Fruit fly (Drosophila melanogaster): ENCODE results near the gene CG14711.
A peak's percentile ranks its signal among the peaks of the same experiment; 100 is the strongest.

Gene CG14711

DNA sequence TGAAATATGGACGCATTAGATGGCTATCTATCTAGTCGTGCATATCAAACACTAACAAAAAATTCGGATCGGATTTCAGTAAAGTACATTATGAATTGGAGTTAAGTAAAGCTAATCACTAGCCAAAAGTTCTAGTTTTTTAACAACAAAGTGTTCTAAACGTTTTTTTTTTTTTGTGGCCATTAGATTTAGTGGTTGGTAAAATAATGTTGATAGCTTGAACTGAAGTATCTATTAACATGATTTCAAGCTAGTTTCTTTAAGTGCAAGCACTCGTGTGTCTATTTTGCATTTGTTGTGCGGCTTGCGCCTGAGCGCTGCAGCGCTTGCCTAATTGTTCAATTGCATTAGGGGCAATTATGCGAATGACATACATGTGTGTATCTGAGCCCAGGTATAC, 39.5 kb downstream of the CG14711 start (continued):
- TF ChIP-seq CG6689 (GFP tag; IDR thresholded peaks at IDR 0.05) (0 out of 2 replicates have a peak, but pooled peaks have one; percentile 13), Oli (tag; optimal IDR thresholded peaks at IDR 0.05) (peak; percentile 12), Drgx (GFP tag; IDR thresholded peaks at IDR 0.05) (peak; percentile 35; the same call in 1 of the 2 replicates), CoRest (tag; optimal IDR thresholded peaks at IDR 0.05) (peak; percentile 3), CG4360 (GFP tag; IDR thresholded peaks at IDR 0.05) (no peak), CG3847 (GFP tag; IDR thresholded peaks at IDR 0.05) (no peak), dmrt99B (tag; optimal IDR thresholded peaks at IDR 0.05) (peak; percentile 37), lov (optimal IDR thresholded peaks at IDR 0.05) (no peak), lov (GFP tag; IDR thresholded peaks at IDR 0.05) (no peak), CG8924 (tag; optimal IDR thresholded peaks at IDR 0.05) (no peak), phol (tag; optimal IDR thresholded peaks at IDR 0.05) (peak; percentile 11), row (GFP tag; IDR thresholded peaks at IDR 0.05) (0 out of 3 replicates have a peak, but pooled peaks have one; percentile 14), CG5953 (GFP tag; IDR thresholded peaks at IDR 0.05) (0 out of 2 replicates have a peak, but pooled peaks have one; percentile 51), Med (GFP tag) (peak; percentile 39), jing (GFP tag; optimal IDR thresholded peaks at IDR 0.05) (no peak), Dad (GFP tag; optimal IDR thresholded peaks at IDR 0.05) (no peak), gcm (GFP tag; optimal IDR thresholded peaks at IDR 0.05) (no peak), CG11504 (tag; optimal IDR thresholded peaks at IDR 0.05) (peak; percentile 26), CG10654 (GFP tag; optimal IDR thresholded peaks at IDR 0.05) (no peak), sima (GFP tag; optimal IDR thresholded peaks at IDR 0.05) (no peak), Xrp1 (GFP tag; IDR thresholded peaks at IDR 0.05) (peak; percentile 14; the same call in 1 of the 2 replicates), Doc2 (GFP tag; IDR thresholded peaks at IDR 0.05) (no peak), ATbp (GFP tag; optimal IDR thresholded peaks at IDR 0.05) (peak; percentile 16), MBD-R2 (GFP tag; IDR thresholded peaks at IDR 0.05) (no peak), esg (GFP tag; conservative IDR thresholded peaks at IDR 0.05) (0 out of 2 replicates have a peak, but pooled peaks have one; percentile 6)

DNA sequence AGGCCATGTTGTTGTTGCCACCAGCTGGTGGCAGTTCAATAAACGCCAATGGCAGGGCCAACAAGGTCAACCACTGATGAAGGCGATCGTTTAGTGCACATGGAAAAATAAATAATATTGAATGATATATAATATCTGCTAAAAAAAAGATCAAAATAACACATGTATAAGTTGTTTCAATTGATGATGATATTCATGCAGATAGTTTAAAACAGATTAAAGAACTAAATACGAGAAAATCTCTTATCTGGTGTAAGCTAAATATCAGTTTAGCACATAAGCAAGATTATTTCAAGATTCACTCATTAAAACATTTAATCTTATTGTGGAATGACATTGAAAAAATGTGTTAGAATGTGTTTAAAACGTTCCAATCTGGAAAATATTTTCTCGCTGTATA, 40.3 kb downstream of the CG14711 start:
- TF ChIP-seq D (optimal IDR thresholded peaks at IDR 0.05): no peak
- TF ChIP-seq D (GFP tag; optimal IDR thresholded peaks at IDR 0.05): peak; percentile 1
- no peak for TF ChIP-seq sob (GFP tag; IDR thresholded peaks at IDR 0.05)
- TF ChIP-seq CG17328 (GFP tag; IDR thresholded peaks at IDR 0.05): 0 out of 2 replicates have a peak, but pooled peaks have one; percentile 13
- TF ChIP-seq org-1 (GFP tag; optimal IDR thresholded peaks at IDR 0.05): peak; percentile 25
- no peak for TF ChIP-seq CG8290 (GFP tag; optimal IDR thresholded peaks at IDR 0.05)
- TF ChIP-seq CG8290 (tag; optimal IDR thresholded peaks at IDR 0.05): peak in 1 of 2 experiments; percentile 9
- TF ChIP-seq row (GFP tag; IDR thresholded peaks at IDR 0.05): peak; percentile 61
- peak; percentile 20 for TF ChIP-seq Hsf (GFP tag; optimal IDR thresholded peaks at IDR 0.05)
- peak; percentile 66 for TF ChIP-seq sd (tag; optimal IDR thresholded peaks at IDR 0.05)
- TF ChIP-seq CG10209 (GFP tag; optimal IDR thresholded peaks at IDR 0.05): peak; percentile 49
- TF ChIP-seq run (tag; optimal IDR thresholded peaks at IDR 0.05): peak; percentile 24
- peak; percentile 13 for TF ChIP-seq sens (GFP tag)
- TF ChIP-seq gsb-n (tag; optimal IDR thresholded peaks at IDR 0.05): peak; percentile 12
- TF ChIP-seq CG31441 (GFP tag; IDR thresholded peaks at IDR 0.05): peak; percentile 66
- TF ChIP-seq bcd (GFP tag; optimal IDR thresholded peaks at IDR 0.05): peak; percentile 7
- TF ChIP-seq CG7556 (GFP tag; optimal IDR thresholded peaks at IDR 0.05): peak; percentile 57
- 0 out of 3 replicates have a peak, but pooled peaks have one; percentile 12 for TF ChIP-seq CG11093 (GFP tag; IDR thresholded peaks at IDR 0.05)
- TF ChIP-seq repo (GFP tag; optimal IDR thresholded peaks at IDR 0.05): no peak
- peak; percentile 47 for TF ChIP-seq CG17829 (tag; optimal IDR thresholded peaks at IDR 0.05)
- no peak for TF ChIP-seq maf-S (GFP tag; optimal IDR thresholded peaks at IDR 0.05)
- TF ChIP-seq klu (GFP tag; IDR thresholded peaks at IDR 0.05): no peak
- TF ChIP-seq CG7357 (GFP tag; IDR thresholded peaks at IDR 0.05): peak; percentile 38; the same call in 1 of the 3 replicates
- no peak for TF ChIP-seq trh (GFP tag; optimal IDR thresholded peaks at IDR 0.05)
- TF ChIP-seq CG6272 (GFP tag; IDR thresholded peaks at IDR 0.05): no peak
- TF ChIP-seq Ssrp (tag; optimal IDR thresholded peaks at IDR 0.05): peak; percentile 35
- peak; percentile 62 for TF ChIP-seq Ptx1 (GFP tag; IDR thresholded peaks at IDR 0.05)
- TF ChIP-seq exex (tag; optimal IDR thresholded peaks at IDR 0.05): no peak
- peak; percentile 77 for TF ChIP-seq CG11504 (tag; optimal IDR thresholded peaks at IDR 0.05)
- TF ChIP-seq fd96Cb (tag; optimal IDR thresholded peaks at IDR 0.05): peak; percentile 56

Data from whole organism, embryonic.